Worm (Caenorhabditis elegans): Measurements from ENCODE around the gene F28B4.1.

DNA sequence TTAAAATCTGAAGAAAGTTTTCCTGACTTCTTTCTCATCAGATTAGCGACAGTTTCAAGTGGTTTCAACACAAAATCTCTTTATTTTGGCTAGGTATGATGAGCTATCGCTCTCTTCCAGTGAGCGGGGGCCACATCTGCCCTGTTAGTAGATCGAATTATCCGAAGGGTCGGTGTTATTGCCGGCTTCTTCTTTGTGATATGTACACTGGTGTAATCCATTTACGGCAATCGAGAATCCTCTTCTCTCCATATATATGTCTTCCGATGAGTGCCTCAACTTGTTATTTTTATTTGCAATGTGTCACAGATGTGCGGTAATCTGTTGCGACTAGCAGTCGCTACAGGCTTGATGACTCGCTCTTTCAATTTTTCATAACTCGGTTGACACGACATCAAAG, 2.5 kb upstream of the F28B4.1 start:
- TF ChIP-seq F37B4.10 (GFP tag; IDR thresholded peaks at IDR 0.05) (no peak), dpl-1 (GFP tag; optimal IDR thresholded peaks at IDR 0.05) (no peak), let-607 (tag; optimal IDR thresholded peaks at IDR 0.05) (no peak), F22D6.2 (tag; optimal IDR thresholded peaks at IDR 0.05) (no peak), unc-62 (GFP tag; optimal IDR thresholded peaks at IDR 0.05) (no peak)

Data from whole organism, young adult.